Worm (Caenorhabditis elegans) whole organism, late embryonic: Measurements from ENCODE around the gene K12H6.8.

Experiments
- K02D7.2 ChIP-seq: sonication (generic microtip); optimal IDR thresholded peaks from 2 replicates; lab custom pipeline; 2017; ENCODE audit warnings: mild to moderate bottlenecking, missing genetic modification characterization, missing compliant biosample characterization
- K09A11.1 ChIP-seq: sonication (generic microtip); optimal IDR thresholded peaks from 2 replicates; lab custom pipeline; 2017; ENCODE audit warnings: antibody characterized with exemption, mild to moderate bottlenecking, missing genetic modification characterization, missing compliant biosample characterization; ENCODE audit not compliant: insufficient read depth
- ceh-14 ChIP-seq: sonication (generic microtip); optimal IDR thresholded peaks from 2 replicates; lab custom pipeline; 2016; ENCODE audit warnings: missing genotype, missing genetic modification characterization, missing compliant biosample characterization
- ceh-19 ChIP-seq: fragments of 200-800 bp; sonication (Bioruptor generic); optimal IDR thresholded peaks from 2 replicates; lab custom pipeline; 2018; ENCODE audit warnings: mild to moderate bottlenecking, missing genetic modification characterization, missing compliant biosample characterization
- ceh-30 ChIP-seq: fragments of 150-350 bp; optimal IDR thresholded peaks from 2 replicates; lab custom pipeline; 2014; ENCODE audit warnings: missing biosample characterization, missing genetic modification characterization
- ceh-48 ChIP-seq: sonication (generic microtip); optimal IDR thresholded peaks from 2 replicates; lab custom pipeline; 2016; ENCODE audit warnings: missing genetic modification characterization, inconsistent platforms, missing compliant biosample characterization
- ceh-6 ChIP-seq: fragments of 200-800 bp; sonication (Bioruptor generic); optimal IDR thresholded peaks from 2 replicates; lab custom pipeline; 2018; ENCODE audit warnings: mild to moderate bottlenecking, missing genetic modification characterization, missing compliant biosample characterization
- elt-2 ChIP-seq: sonication (generic microtip); optimal IDR thresholded peaks from 2 replicates; lab custom pipeline; 2016; ENCODE audit warnings: missing genetic modification reagents, missing genetic modification characterization, missing compliant biosample characterization
- eyg-1 ChIP-seq: sonication (generic microtip); optimal IDR thresholded peaks from 2 replicates; lab custom pipeline; 2016; ENCODE audit warnings: missing genotype, missing genetic modification characterization, missing compliant biosample characterization
- fax-1 ChIP-seq: sonication (generic microtip); optimal IDR thresholded peaks from 2 replicates; lab custom pipeline; 2016; ENCODE audit warnings: missing genotype, missing genetic modification characterization, missing compliant biosample characterization
- fkh-6 ChIP-seq: sonication (generic microtip); optimal IDR thresholded peaks from 2 replicates; lab custom pipeline; 2016; ENCODE audit warnings: missing genetic modification characterization, missing compliant biosample characterization
- hlh-15 ChIP-seq: sonication (generic microtip); optimal IDR thresholded peaks from 2 replicates; lab custom pipeline; 2016; ENCODE audit warnings: missing genetic modification characterization, missing compliant biosample characterization
- hlh-6 ChIP-seq: sonication (generic microtip); optimal IDR thresholded peaks from 2 replicates; lab custom pipeline; 2016; ENCODE audit warnings: missing genotype, missing genetic modification characterization, missing compliant biosample characterization
- hlh-8 ChIP-seq: sonication (generic microtip); optimal IDR thresholded peaks from 2 replicates; lab custom pipeline; 2016; ENCODE audit warnings: missing genotype, missing genetic modification characterization, missing compliant biosample characterization
- madf-2 ChIP-seq: sonication (generic microtip); optimal IDR thresholded peaks from 2 replicates; lab custom pipeline; 2017; ENCODE audit warnings: missing genetic modification characterization, missing compliant biosample characterization
- mec-3 ChIP-seq: sonication (generic microtip); optimal IDR thresholded peaks from 2 replicates; lab custom pipeline; 2016; ENCODE audit warnings: borderline replicate concordance, missing genetic modification characterization, missing compliant biosample characterization
- nfya-1 ChIP-seq: sonication (generic microtip); optimal IDR thresholded peaks from 2 replicates; lab custom pipeline; 2017; ENCODE audit warnings: missing genetic modification characterization, mild to moderate bottlenecking, missing compliant biosample characterization, antibody characterized with exemption, moderate library complexity
- nhr-11 ChIP-seq: fragments of 150-350 bp; optimal IDR thresholded peaks from 2 replicates; lab custom pipeline; 2014; ENCODE audit warnings: missing biosample characterization, missing genetic modification characterization
- nhr-232 ChIP-seq: sonication (generic microtip); optimal IDR thresholded peaks from 2 replicates; lab custom pipeline; 2016; ENCODE audit warnings: missing genetic modification characterization, missing compliant biosample characterization
- odd-2 ChIP-seq: sonication (generic microtip); optimal IDR thresholded peaks from 2 replicates; lab custom pipeline; 2017; ENCODE audit warnings: antibody characterized with exemption, mild to moderate bottlenecking, missing genetic modification characterization, missing compliant biosample characterization
- pat-9 ChIP-seq: fragments of 200-800 bp; sonication (Bioruptor generic); optimal IDR thresholded peaks from 2 replicates; lab custom pipeline; 2018; ENCODE audit warnings: mild to moderate bottlenecking, missing genetic modification characterization, moderate library complexity, missing compliant biosample characterization
- pha-4 ChIP-seq: fragments of 150-350 bp; optimal IDR thresholded peaks from 2 replicates; lab custom pipeline; 2018; ENCODE audit warnings: missing biosample characterization, missing genetic modification reagents, missing genetic modification characterization
- pqm-1 ChIP-seq: sonication (generic microtip); optimal IDR thresholded peaks from 2 replicates; lab custom pipeline; 2016; ENCODE audit warnings: missing genetic modification characterization, missing compliant biosample characterization
- pros-1 ChIP-seq: fragments of 150-350 bp; optimal IDR thresholded peaks from 2 replicates; lab custom pipeline; 2014; ENCODE audit warnings: missing biosample characterization, missing genetic modification reagents, missing genetic modification characterization
- ref-2 ChIP-seq: sonication (generic microtip); optimal IDR thresholded peaks from 2 replicates; lab custom pipeline; 2016; ENCODE audit warnings: missing genetic modification characterization, missing compliant biosample characterization
- rnt-1 ChIP-seq: sonication (generic microtip); optimal IDR thresholded peaks from 2 replicates; lab custom pipeline; 2016; ENCODE audit warnings: missing genetic modification characterization, missing compliant biosample characterization
- sdc-2 ChIP-seq: sonication (generic microtip); optimal IDR thresholded peaks from 2 replicates; lab custom pipeline; 2016; ENCODE audit warnings: missing genotype, missing genetic modification characterization, missing compliant biosample characterization
- sox-4 ChIP-seq: sonication (generic microtip); optimal IDR thresholded peaks from 2 replicates; lab custom pipeline; 2017; ENCODE audit warnings: mild to moderate bottlenecking, missing genetic modification characterization, inconsistent platforms, missing compliant biosample characterization
- tbx-2 ChIP-seq: sonication (generic microtip); optimal IDR thresholded peaks from 2 replicates; lab custom pipeline; 2016; ENCODE audit warnings: missing genetic modification characterization, missing compliant biosample characterization
- unc-3 ChIP-seq, 2 experiments: fragments of 200-800 bp in 1 of 2; sonication (Bioruptor generic) in 1 of 2; sonication (generic microtip) in 1 of 2; conservative IDR thresholded peaks in 1 of 2; optimal IDR thresholded peaks in 1 of 2; 2 replicates each; pipeline versions ENCODE4 v1.3.6 to Lab custom; 2016 to 2022; ENCODE audit warnings: missing compliant biosample characterization in 2 of 2, missing genetic modification characterization in 2 of 2, missing genetic modification reagents in 1 of 2
- unc-42 ChIP-seq: sonication (generic microtip); optimal IDR thresholded peaks from 2 replicates; lab custom pipeline; 2016; ENCODE audit warnings: missing genotype, missing genetic modification characterization, missing compliant biosample characterization
- unc-55 ChIP-seq: sonication (generic microtip); optimal IDR thresholded peaks from 2 replicates; lab custom pipeline; 2017; ENCODE audit warnings: missing biosample characterization, missing genetic modification reagents, missing genetic modification characterization

The K12H6.8 gene

DNA sequence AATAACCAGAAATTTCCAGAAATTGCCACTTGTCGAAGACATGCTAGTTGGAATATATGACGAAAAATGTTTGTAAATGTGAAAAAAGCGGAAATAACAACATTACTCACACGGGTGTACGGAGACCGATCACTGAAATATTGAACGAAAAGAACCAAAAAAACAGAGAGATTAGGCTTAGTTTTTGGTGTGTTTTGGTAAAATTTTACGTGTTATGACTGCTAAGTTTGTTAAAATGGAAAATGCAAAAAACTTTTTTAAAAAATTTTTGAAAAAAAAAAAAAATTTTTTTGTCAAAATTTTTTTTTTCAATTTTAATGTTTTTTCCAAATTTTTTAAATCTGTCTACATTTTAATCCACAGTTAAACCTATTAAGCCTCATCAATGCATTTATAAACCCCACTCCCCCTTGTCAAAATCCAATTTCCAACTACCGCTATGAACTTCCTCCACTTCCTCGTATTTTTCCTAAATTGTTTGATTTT, 5.2 kb upstream of the K12H6.8 start, which contains the start of the genes fut-4 and K12H6.10:
Gene fut-4, minus strand, starts transcription at position 101 of the 486 bp plus-strand sequence.
Gene K12H6.10, plus strand, starts transcription at position 436 of the 486 bp plus-strand sequence.
- TF ChIP-seq hlh-15 (tag; lab: Kevin White, UChicago), result no peak
- no peak for TF ChIP-seq ceh-6
- no peak for TF ChIP-seq K02D7.2 (tag; lab: Kevin White, UChicago)
- TF ChIP-seq ceh-19 (GFP tag; lab: Kevin White, UChicago), result no peak
- TF ChIP-seq fkh-6 (tag; lab: Kevin White, UChicago), result no peak
- no peak for TF ChIP-seq ceh-30 (tag; lab: Kevin White, UChicago)

DNA sequence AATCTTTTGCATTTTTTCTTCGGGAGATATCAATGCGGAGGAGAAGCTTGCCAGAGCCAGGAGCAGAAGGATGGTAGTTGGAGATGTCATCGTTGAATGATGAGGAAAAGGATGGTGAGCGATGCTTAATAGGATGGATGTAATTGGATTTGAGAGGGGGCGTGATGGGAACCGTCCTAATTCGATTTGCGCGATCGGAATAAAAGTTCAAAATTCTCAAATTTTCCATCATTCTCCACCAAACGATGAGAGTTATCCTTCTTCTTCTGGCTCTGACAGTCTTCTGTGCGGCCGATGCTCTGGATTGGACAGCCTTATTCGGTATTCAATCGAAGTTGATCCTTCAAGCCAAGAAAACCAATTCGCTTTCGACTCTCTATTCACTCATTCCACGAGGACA, 3.5 kb upstream of the K12H6.8 start, which contains the start of the genes K12H6.4 and K12H6.9:
Gene K12H6.4, minus strand, starts transcription at position 101 of the 400 bp plus-strand sequence.
Gene K12H6.9, plus strand, starts transcription at position 236 of the 400 bp plus-strand sequence.
- TF ChIP-seq hlh-6 (no peak), ref-2 (tag; lab: Kevin White, UChicago) (no peak), sox-4 (tag; lab: Kevin White, UChicago) (no peak), elt-2 (tag; lab: Kevin White, UChicago) (no peak), nfya-1 (tag; lab: Kevin White, UChicago) (no peak)
- TF ChIP-seq, all 69 proteins: peak for 0

ce11 chrII:2826073-2826472, 1.6 kb upstream of the K12H6.8 start, which contains the start of gene K12H6.5:
K12H6.5 (minus strand) TSS chrII:2826173.
- no peak for TF ChIP-seq K09A11.1 (tag; lab: Kevin White, UChicago)
- TF ChIP-seq hlh-8 (tag; lab: Kevin White, UChicago), result no peak
- TF ChIP-seq sdc-2 (tag; lab: Kevin White, UChicago), result no peak

DNA sequence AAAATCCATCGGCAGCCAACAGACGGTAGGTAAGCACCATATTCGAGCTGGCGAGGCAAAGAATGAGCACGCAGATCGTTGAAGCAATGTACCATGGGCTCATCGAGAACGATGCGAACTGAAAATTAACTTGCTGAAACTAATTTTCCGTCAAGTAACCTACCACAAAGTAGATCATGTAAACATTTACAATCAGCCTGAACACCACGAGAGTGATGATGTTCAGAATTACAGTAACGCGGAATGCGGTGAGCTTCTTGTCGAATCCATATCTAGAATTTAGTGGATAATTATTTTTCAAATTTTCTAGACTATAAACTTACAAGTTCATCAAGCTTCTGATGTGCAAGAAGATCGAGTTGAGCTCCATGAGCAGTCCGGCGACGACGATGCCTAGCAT, 1.8 kb downstream of the K12H6.8 start:
- TF ChIP-seq K02D7.2 (tag; lab: Kevin White, UChicago) (no peak), mec-3 (tag; lab: Kevin White, UChicago) (no peak), ceh-14 (tag; lab: Kevin White, UChicago) (no peak), fax-1 (no peak), pha-4 (tag; lab: Kevin White, UChicago) (no peak), pqm-1 (no peak), tbx-2 (no peak), K09A11.1 (tag; lab: Kevin White, UChicago) (no peak), madf-2 (tag; lab: Kevin White, UChicago) (no peak), pros-1 (tag; lab: Kevin White, UChicago) (no peak), pat-9 (no peak), eyg-1 (tag; lab: Kevin White, UChicago) (no peak), odd-2 (no peak), sdc-2 (tag; lab: Kevin White, UChicago) (no peak), nhr-232 (no peak), rnt-1 (tag; lab: Kevin White, UChicago) (no peak), ceh-48 (tag; lab: Kevin White, UChicago) (no peak), unc-55 (no peak)

DNA sequence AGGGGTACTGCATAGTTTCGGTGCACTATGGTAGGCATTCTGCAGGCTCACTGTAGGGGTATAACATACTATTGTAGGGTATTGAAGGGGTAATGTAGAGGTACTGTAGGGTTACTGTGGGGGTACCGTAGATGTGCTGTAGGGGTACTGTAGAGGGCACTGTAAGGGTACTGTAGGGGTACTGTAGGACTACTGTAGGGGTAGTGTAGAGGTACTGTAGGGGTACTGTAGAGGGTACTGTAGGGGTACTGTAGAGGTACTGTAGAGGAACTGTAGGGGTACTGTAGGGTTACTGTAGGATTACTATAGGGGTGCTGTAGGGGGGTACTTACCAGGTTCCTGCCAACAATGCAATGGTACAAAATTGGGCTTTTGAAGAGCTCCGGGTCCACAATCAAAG, 2.4 kb downstream of the K12H6.8 start:
- TF ChIP-seq nhr-11 (tag; lab: Kevin White, UChicago) (no peak), ceh-14 (tag; lab: Kevin White, UChicago) (no peak), unc-3 (GFP tag; conservative IDR thresholded peaks at IDR 0.05; lab: Robert Waterston, UW) (no peak), unc-3 (tag; optimal IDR thresholded peaks at IDR 0.05; lab: Kevin White, UChicago) (no peak)

ce11 chrII:2831173-2831572, 3.5 kb downstream of the K12H6.8 start, which contains the start of gene K12H6.6:
K12H6.6 (minus strand) TSS chrII:2831233.
- no peak for TF ChIP-seq rnt-1 (tag; lab: Kevin White, UChicago)
- TF ChIP-seq unc-42 (tag; lab: Kevin White, UChicago), result peak; percentile 12
